Worm (Caenorhabditis elegans): Measurements from ENCODE around the gene obr-3.

- TF ChIP-seq lsy-2 (tag; optimal IDR thresholded peaks at IDR 0.05) (no peak), lin-13 (GFP tag; optimal IDR thresholded peaks at IDR 0.05) (no peak), C34F6.9 (tag; optimal IDR thresholded peaks at IDR 0.05) (no peak), nhr-10 (tag; optimal IDR thresholded peaks at IDR 0.05) (no peak)
Observed at ce11 chrX:13755469-13755868, 54.2 kb downstream of the obr-3 start, which contains the start of gene aakb-1.
